Fruit fly (Drosophila melanogaster) whole organism, prepupa: ENCODE results near the gene Pkcdelta.

Source experiments
- Blimp-1 ChIP-seq: fragments of 200-800 bp; sonication (Bioruptor generic); optimal IDR thresholded peaks from 3 replicates; lab custom pipeline; 2017; ENCODE audit warnings: missing biosample characterization, missing genetic modification characterization, mild to moderate bottlenecking, moderate library complexity, missing genetic modification reagents
- CG3919 ChIP-seq: fragments of 200-800 bp; sonication (Bioruptor generic); optimal IDR thresholded peaks from 3 replicates; lab custom pipeline; 2016; ENCODE audit warnings: missing biosample characterization, missing genetic modification characterization
- CG9139 ChIP-seq: fragments of 200-800 bp; sonication (Bioruptor generic); optimal IDR thresholded peaks from 3 replicates; lab custom pipeline; 2017; ENCODE audit warnings: missing biosample characterization, mild to moderate bottlenecking, missing genetic modification characterization
- dac ChIP-seq: fragments of 200-800 bp; sonication (Bioruptor generic); optimal IDR thresholded peaks from 2 replicates; lab custom pipeline; 2017; ENCODE audit warnings: missing biosample characterization, mild to moderate bottlenecking, missing genetic modification characterization
- esn ChIP-seq: fragments of 200-800 bp; sonication (Bioruptor generic); optimal IDR thresholded peaks from 2 replicates; lab custom pipeline; 2016; ENCODE audit warnings: missing biosample characterization, mild to moderate bottlenecking, missing genetic modification characterization, moderate library complexity

dm6 chrX:12480282-12480681 lies 48.3 kb downstream of the Pkcdelta start:
- TF ChIP-seq CG3919 = no peak
- no peak for TF ChIP-seq CG9139 (GFP tag; lab: Kevin White, UChicago)
- TF ChIP-seq esn (GFP tag; lab: Kevin White, UChicago) = no peak
- no peak for TF ChIP-seq dac (GFP tag; lab: Kevin White, UChicago)
- no peak for TF ChIP-seq Blimp-1 (GFP tag; lab: Kevin White, UChicago)
